Worm (Caenorhabditis elegans) whole organism, L3 larva: ENCODE data around the gene C09B8.4.

Source experiments
- R02D3.7 ChIP-seq: fragments of 150-350 bp; optimal IDR thresholded peaks from 2 replicates; lab custom pipeline; 2014; ENCODE audit warnings: missing biosample characterization, missing genetic modification characterization
- ZK546.5 ChIP-seq: sonication (generic microtip); optimal IDR thresholded peaks from 2 replicates; lab custom pipeline; 2017; ENCODE audit warnings: missing biosample characterization, missing genetic modification characterization
- egl-27 ChIP-seq: sonication (generic microtip); optimal IDR thresholded peaks from 4 replicates; lab custom pipeline; 2017; ENCODE audit warnings: missing biosample characterization, missing genetic modification reagents, missing genetic modification characterization
- elt-3 ChIP-seq, 3 experiments: fragments of 150-350 bp in 1 of 3; sonication (generic microtip) in 2 of 3; optimal IDR thresholded peaks; 2 replicates in 2 of 3; 4 replicates in 1 of 3; lab custom pipeline; 2014 to 2017; ENCODE audit warnings: missing biosample characterization in 3 of 3, missing genetic modification characterization in 3 of 3
- lin-15B ChIP-seq: fragments of 150-350 bp; optimal IDR thresholded peaks from 2 replicates; lab custom pipeline; 2014; ENCODE audit warnings: missing biosample characterization, missing genetic modification characterization
- mdl-1 ChIP-seq: fragments of 150-350 bp; optimal IDR thresholded peaks from 2 replicates; lab custom pipeline; 2014; ENCODE audit warnings: missing biosample characterization, missing genetic modification characterization
- nhr-67 ChIP-seq: fragments of 150-350 bp; optimal IDR thresholded peaks from 2 replicates; lab custom pipeline; 2014; ENCODE audit warnings: missing biosample characterization, missing genetic modification characterization
- pha-4 ChIP-seq: fragments of 150-350 bp; optimal IDR thresholded peaks from 2 replicates; lab custom pipeline; 2014; ENCODE audit warnings: missing biosample characterization, missing genetic modification reagents, missing genetic modification characterization
- pqm-1 ChIP-seq: fragments of 150-350 bp; optimal IDR thresholded peaks from 2 replicates; lab custom pipeline; 2017; ENCODE audit warnings: missing biosample characterization, missing genetic modification characterization, inconsistent platforms
- skn-1 ChIP-seq: fragments of 150-350 bp; optimal IDR thresholded peaks from 2 replicates; lab custom pipeline; 2014; ENCODE audit warnings: missing biosample characterization, missing genetic modification characterization
- unc-62 ChIP-seq: fragments of 150-350 bp; sonication (generic microtip); optimal IDR thresholded peaks from 4 replicates; lab custom pipeline; 2014; ENCODE audit warnings: missing biosample characterization, missing genetic modification reagents, missing genetic modification characterization

ce11 chrX:5975726-5976125 is 44.0 kb downstream of the C09B8.4 start:
- TF ChIP-seq pqm-1 (tag; lab: Kevin White, UChicago) (no peak), R02D3.7 (tag; lab: Kevin White, UChicago) (no peak), nhr-67 (tag; lab: Kevin White, UChicago) (no peak), pha-4 (tag; lab: Kevin White, UChicago) (no peak), unc-62 (GFP tag; lab: Kevin White, UChicago) (no peak), egl-27 (tag; lab: Kevin White, UChicago) (no peak), lin-15B (tag; lab: Kevin White, UChicago) (no peak), skn-1 (no peak), ZK546.5 (tag; lab: Kevin White, UChicago) (no peak), mdl-1 (no peak), elt-3 (tag; optimal IDR thresholded peaks at IDR 0.05; lab: Kevin White, UChicago) (no peak)
